Worm (Caenorhabditis elegans): ENCODE data around the gene Y41D4B.11.

The Y41D4B.11 gene

ce11 chrIV:1605276-1605762, at the start of gene Y41D4B.11:
Y41D4B.11 (plus strand) TSS chrIV:1605712.
- peak in 1 of 2 experiments; percentile 91 for TF ChIP-seq unc-62 (GFP tag; optimal IDR thresholded peaks at IDR 0.05 in 1 of 2)
- TF ChIP-seq unc-62 (tag; optimal IDR thresholded peaks at IDR 0.05): no peak
- TF ChIP-seq mdt-29 (GFP tag; IDR thresholded peaks at IDR 0.05): no peak

DNA sequence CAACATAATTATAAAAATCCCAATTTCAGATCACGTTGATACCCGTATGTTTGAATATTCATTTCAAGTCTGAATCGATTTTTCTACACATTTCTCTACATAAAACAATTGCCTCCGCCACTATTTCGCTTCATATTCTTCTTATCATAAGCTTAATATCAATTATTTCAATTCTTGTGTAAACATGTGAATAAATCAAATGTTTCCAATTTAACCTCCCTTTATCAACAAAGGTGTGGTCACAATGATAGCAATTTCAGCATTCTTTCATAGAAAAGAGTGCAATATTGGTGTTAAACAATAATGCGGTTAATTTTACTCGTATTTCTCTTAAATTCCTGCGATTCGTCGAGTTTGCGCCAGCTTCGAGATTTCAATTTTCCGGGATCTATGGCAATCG, 45.6 kb upstream of the Y41D4B.11 start, which contains the start of gene Y41D4B.17:
Gene Y41D4B.17, plus strand, starts transcription at position 174 of the 400 bp plus-strand sequence.
- no peak for TF ChIP-seq F37D6.2 (tag; optimal IDR thresholded peaks at IDR 0.05)
- TF ChIP-seq daf-8 (GFP tag; IDR thresholded peaks at IDR 0.05): no peak
- TF ChIP-seq daf-16 (GFP tag; optimal IDR thresholded peaks at IDR 0.05): no peak
- peak; percentile 76 for TF ChIP-seq daf-16 (tag; optimal IDR thresholded peaks at IDR 0.05)
- peak; percentile 7 for TF ChIP-seq dve-1 (tag; optimal IDR thresholded peaks at IDR 0.05; ENCODE audit: insufficient read depth)
- TF ChIP-seq dmd-6 (GFP tag; IDR thresholded peaks at IDR 0.05): peak; percentile 7; the same call in 1 of the 2 replicates
- peak; percentile 79 for TF ChIP-seq pqm-1 (tag; optimal IDR thresholded peaks at IDR 0.05)
- peak; percentile 4 for TF ChIP-seq hlh-11 (tag; optimal IDR thresholded peaks at IDR 0.05)

ce11 chrIV:1561884-1562283, 43.6 kb upstream of the Y41D4B.11 start, which contains the start of gene hpo-6:
hpo-6 (plus strand) TSS chrIV:1562184.
- TF ChIP-seq lin-39 (tag; optimal IDR thresholded peaks at IDR 0.05) (no peak), nhr-41 (GFP tag; IDR thresholded peaks at IDR 0.05) (no peak), pqm-1 (tag; optimal IDR thresholded peaks at IDR 0.05) (peak; percentile 45), D1046.2 (GFP tag; IDR thresholded peaks at IDR 0.05) (no peak), daf-16 (GFP tag; optimal IDR thresholded peaks at IDR 0.05) (no peak), daf-16 (tag; optimal IDR thresholded peaks at IDR 0.05) (peak; percentile 58)

DNA sequence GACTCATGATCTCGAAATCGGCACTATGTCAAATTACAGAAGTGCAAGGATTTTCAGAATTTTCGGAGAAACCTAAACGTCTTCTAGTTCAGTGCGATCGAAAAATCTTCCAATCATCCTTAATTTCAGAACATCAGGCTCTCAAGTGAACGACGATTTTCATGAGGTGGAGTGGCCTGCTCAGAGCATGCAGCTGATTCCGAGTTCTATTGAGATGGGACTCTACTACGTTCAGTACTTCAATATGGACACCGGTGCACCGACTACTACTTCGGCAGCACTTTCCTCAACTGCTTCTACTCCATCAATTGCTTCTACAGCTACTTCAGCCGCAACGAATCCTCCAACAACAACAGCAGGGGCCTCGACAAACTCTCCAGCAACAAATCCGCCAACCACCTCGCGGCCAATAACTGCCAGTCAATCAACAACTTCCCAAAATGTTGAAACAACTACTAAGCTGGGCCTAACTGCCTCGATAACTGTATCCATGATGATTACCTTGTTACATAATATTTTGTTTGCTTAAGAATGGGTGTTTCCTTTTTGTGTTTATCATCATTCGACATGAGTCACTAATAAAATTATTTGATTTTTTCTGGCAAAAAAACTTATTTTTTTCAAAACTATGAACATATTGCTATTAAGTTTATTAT, 41.9 kb upstream of the Y41D4B.11 start, which contains the start of gene Y41D4B.15:
Gene Y41D4B.15, plus strand, starts transcription at position 606 of the 656 bp plus-strand sequence.
- TF ChIP-seq lir-3 (tag; optimal IDR thresholded peaks at IDR 0.05) (no peak), unc-62 (GFP tag; optimal IDR thresholded peaks at IDR 0.05 in 1 of 2) (peak in 1 of 2 experiments; percentile 91), unc-62 (tag; optimal IDR thresholded peaks at IDR 0.05) (no peak), zip-11 (GFP tag; IDR thresholded peaks at IDR 0.05) (no peak), daf-16 (GFP tag; optimal IDR thresholded peaks at IDR 0.05) (no peak), daf-16 (tag; optimal IDR thresholded peaks at IDR 0.05) (peak; percentile 34)

ce11 chrIV:1565725-1566124, 39.8 kb upstream of the Y41D4B.11 start:
- TF ChIP-seq set-16 (GFP tag; IDR thresholded peaks at IDR 0.05) (peak; percentile 90), zip-11 (GFP tag; IDR thresholded peaks at IDR 0.05) (no peak)

ce11 chrIV:1567577-1567976, 37.9 kb upstream of the Y41D4B.11 start:
- TF ChIP-seq cey-2 (tag; optimal IDR thresholded peaks at IDR 0.05; ENCODE audit: borderline replicate concordance, insufficient read depth) (no peak), Y48G9A.11 (GFP tag; IDR thresholded peaks at IDR 0.05) (0 out of 2 replicates have a peak, but pooled peaks have one; percentile 6), aha-1 (tag) (peak; percentile 83)

DNA sequence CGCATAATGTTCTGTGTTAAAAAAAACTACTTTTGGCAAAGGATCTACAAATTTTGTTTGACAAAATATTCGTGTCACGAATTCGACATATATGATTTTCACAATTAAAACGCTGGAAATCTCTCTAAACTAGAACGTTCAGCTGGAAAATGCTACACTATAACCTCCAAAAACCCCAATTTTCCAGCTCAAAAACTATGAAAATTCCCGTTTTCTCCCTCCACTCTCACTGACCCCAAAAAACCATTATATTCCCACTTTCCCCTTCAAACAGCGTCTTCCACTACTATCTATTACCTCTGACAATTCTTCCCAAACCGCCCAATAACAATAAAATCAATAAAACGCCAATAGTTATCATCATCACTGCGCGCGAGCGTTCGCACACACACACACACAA, 28.8 kb upstream of the Y41D4B.11 start, which contains the start of gene Y41D4B.14:
Gene Y41D4B.14, plus strand, starts transcription at position 301 of the 400 bp plus-strand sequence.
- no peak for TF ChIP-seq ztf-7 (tag; optimal IDR thresholded peaks at IDR 0.05)
- peak; percentile 0 for TF ChIP-seq aha-1 (tag)

- 0 out of 2 replicates have a peak, but pooled peaks have one; percentile 48 for TF ChIP-seq mxl-2 (GFP tag; conservative IDR thresholded peaks at IDR 0.05)
- TF ChIP-seq mep-1 (tag; optimal IDR thresholded peaks at IDR 0.05): peak; percentile 90
- TF ChIP-seq ztf-11 (tag; optimal IDR thresholded peaks at IDR 0.05): no peak
- TF ChIP-seq aha-1 (tag): peak; percentile 56
- no peak for TF ChIP-seq ZK546.5 (tag; optimal IDR thresholded peaks at IDR 0.05)
- peak; percentile 90 for TF ChIP-seq hlh-30 (tag; optimal IDR thresholded peaks at IDR 0.05; ENCODE audit: insufficient read depth)
- TF ChIP-seq Y5F2A.4 (GFP tag; optimal IDR thresholded peaks at IDR 0.05): no peak
- TF ChIP-seq ama-1 (optimal IDR thresholded peaks at IDR 0.05): peak; percentile 62
- TF ChIP-seq mxl-3 (GFP tag; optimal IDR thresholded peaks at IDR 0.05): peak; percentile 64
- peak; percentile 68; the same call in 1 of the 2 replicates for TF ChIP-seq zfp-3 (GFP tag; conservative IDR thresholded peaks at IDR 0.05)
- peak; percentile 93 for TF ChIP-seq unc-130 (GFP tag; optimal IDR thresholded peaks at IDR 0.05)
- TF ChIP-seq ztf-7 (tag; optimal IDR thresholded peaks at IDR 0.05): peak; percentile 73
- TF ChIP-seq daf-19 (GFP tag; conservative IDR thresholded peaks at IDR 0.05): no peak
- TF ChIP-seq F49E8.2 (tag; optimal IDR thresholded peaks at IDR 0.05; ENCODE audit: borderline replicate concordance): peak; percentile 70
- TF ChIP-seq hmg-1.1 (GFP tag; IDR thresholded peaks at IDR 0.05): peak; percentile 83
- TF ChIP-seq nhr-42 (GFP tag; IDR thresholded peaks at IDR 0.05): peak; percentile 69; the same call in 1 of the 2 replicates
These were observed 9.7 kb upstream of the Y41D4B.11 start, which contains the start of gene npp-8 for ce11 chrIV:1595802-1596201. npp-8 (minus strand) TSS chrIV:1595824.

All from whole organism, L4 larva.